Fruit fly (Drosophila melanogaster): ENCODE data around the gene Fer1.

Fer1 gene

dm6 chr3R:7150544-7151406, 14.8 kb downstream of the Fer1 start, which contains the start of the genes gfzf and Sas-4 (continued):
- TF ChIP-seq Myb (GFP tag; optimal IDR thresholded peaks at IDR 0.05) (peak; percentile 38), pan (optimal IDR thresholded peaks at IDR 0.05) (no peak), pan (GFP tag; optimal IDR thresholded peaks at IDR 0.05 in 1 of 2, IDR thresholded peaks at IDR 0.05 in 1 of 2) (peak in 1 of 2 experiments; percentile 64), Hr39 (optimal IDR thresholded peaks at IDR 0.05) (no peak), Lhr (GFP tag; optimal IDR thresholded peaks at IDR 0.05) (peak; percentile 35), Med (GFP tag) (peak; percentile 82), Bteb2 (GFP tag; optimal IDR thresholded peaks at IDR 0.05) (peak; percentile 25), Ptx1 (GFP tag; IDR thresholded peaks at IDR 0.05) (peak; percentile 73), CG10267 (tag; optimal IDR thresholded peaks at IDR 0.05) (peak; percentile 92), cad (GFP tag; optimal IDR thresholded peaks at IDR 0.05) (no peak), abd-A (tag; optimal IDR thresholded peaks at IDR 0.05) (no peak), Antp (GFP tag; optimal IDR thresholded peaks at IDR 0.05) (peak; percentile 49), ap (GFP tag; IDR thresholded peaks at IDR 0.05) (no peak), CG14667 (GFP tag; IDR thresholded peaks at IDR 0.05) (no peak; the same call in none of the 2 replicates), CG10654 (GFP tag; optimal IDR thresholded peaks at IDR 0.05) (peak; percentile 54), zf30C (GFP tag; optimal IDR thresholded peaks at IDR 0.05) (no peak), CG16863 (GFP tag; optimal IDR thresholded peaks at IDR 0.05) (peak; percentile 8), sim (GFP tag; IDR thresholded peaks at IDR 0.05) (no peak), insv (GFP tag; optimal IDR thresholded peaks at IDR 0.05) (peak in 1 of 2 experiments; percentile 18), Bgb (GFP tag; IDR thresholded peaks at IDR 0.05; ENCODE audit: partially characterized antibody) (no peak), fd64A (GFP tag; optimal IDR thresholded peaks at IDR 0.05) (no peak), Sox102F (GFP tag; optimal IDR thresholded peaks at IDR 0.05) (peak; percentile 50), Bdp1 (GFP tag; optimal IDR thresholded peaks at IDR 0.05) (peak; percentile 11), slou (GFP tag; optimal IDR thresholded peaks at IDR 0.05) (peak; percentile 39), CG12236 (GFP tag; optimal IDR thresholded peaks at IDR 0.05) (no peak), NFAT (GFP tag; IDR thresholded peaks at IDR 0.05) (peak; percentile 54), zfh2 (GFP tag; optimal IDR thresholded peaks at IDR 0.05) (peak; percentile 70), grau (tag; optimal IDR thresholded peaks at IDR 0.05) (peak; percentile 55), CG1233 (GFP tag; optimal IDR thresholded peaks at IDR 0.05) (peak; percentile 43), CG1529 (GFP tag; optimal IDR thresholded peaks at IDR 0.05) (no peak), Scr (GFP tag; IDR thresholded peaks at IDR 0.05; ENCODE audit: partially characterized antibody) (no peak), Hsf (GFP tag; optimal IDR thresholded peaks at IDR 0.05) (peak; percentile 50), NC2β (GFP tag; optimal IDR thresholded peaks at IDR 0.05) (no peak), zen (tag; optimal IDR thresholded peaks at IDR 0.05) (peak; percentile 39), inv (GFP tag; IDR thresholded peaks at IDR 0.05; ENCODE audit: partially characterized antibody) (no peak), CG18764 (GFP tag; optimal IDR thresholded peaks at IDR 0.05) (peak; percentile 43), Hr78 (GFP tag; optimal IDR thresholded peaks at IDR 0.05) (no peak), ttk (GFP tag; IDR thresholded peaks at IDR 0.05) (peak; percentile 48; the same call in 1 of the 2 replicates), Hmr (GFP tag; optimal IDR thresholded peaks at IDR 0.05) (no peak), bsh (GFP tag; optimal IDR thresholded peaks at IDR 0.05) (peak in 1 of 2 experiments; percentile 53), CoRest (tag; optimal IDR thresholded peaks at IDR 0.05) (peak; percentile 77), CG31388 (GFP tag; optimal IDR thresholded peaks at IDR 0.05) (peak; percentile 44), da (GFP tag; optimal IDR thresholded peaks at IDR 0.05) (no peak), hbn (GFP tag; IDR thresholded peaks at IDR 0.05; ENCODE audit: partially characterized antibody) (no peak), CG10366 (GFP tag; IDR thresholded peaks at IDR 0.05) (peak; percentile 61), CG4617 (GFP tag; optimal IDR thresholded peaks at IDR 0.05; ENCODE audit: borderline replicate concordance) (peak; percentile 81), CG17186 (GFP tag; optimal IDR thresholded peaks at IDR 0.05) (no peak), CG34422 (GFP tag; IDR thresholded peaks at IDR 0.05) (peak; percentile 44), ci (GFP tag; IDR thresholded peaks at IDR 0.05) (peak; percentile 44; the same call in 1 of the 3 replicates)

All from whole organism, embryonic.